Fruit fly (Drosophila melanogaster) whole organism, wandering third instar larva: ENCODE results near the gene HemK2.

Experiments
- CG32264 ChIP-seq: fragments of 200-800 bp; sonication (Bioruptor generic); optimal IDR thresholded peaks from 2 replicates; lab custom pipeline; 2016; ENCODE audit warnings: missing biosample characterization, missing genetic modification characterization
- CG9705 ChIP-seq: fragments of 200-800 bp; sonication (Bioruptor generic); optimal IDR thresholded peaks from 2 replicates; lab custom pipeline; 2018; ENCODE audit warnings: missing biosample characterization, mild to moderate bottlenecking, missing genetic modification characterization
- CrebA ChIP-seq: fragments of 200-800 bp; sonication (Bioruptor generic); optimal IDR thresholded peaks from 2 replicates; lab custom pipeline; 2016; ENCODE audit warnings: missing biosample characterization, mild to moderate bottlenecking, missing genetic modification characterization, borderline replicate concordance
- Dfd ChIP-seq: fragments of >200 bp; optimal IDR thresholded peaks from 2 replicates; lab custom pipeline; 2017; ENCODE audit warnings: missing biosample characterization, missing genetic modification characterization
- Dif ChIP-seq: fragments of 200-275, 200-300 bp; sonication (Bioruptor generic); optimal IDR thresholded peaks from 2 replicates; lab custom pipeline; 2018; ENCODE audit warnings: missing biosample characterization, missing genetic modification characterization; ENCODE audit not compliant: partially characterized antibody
- GATAd ChIP-seq: sonication (Bioruptor generic); optimal IDR thresholded peaks from 2 replicates; lab custom pipeline; 2016; ENCODE audit warnings: missing biosample characterization, missing genetic modification characterization
- HLH106 ChIP-seq: fragments of 200-800 bp; optimal IDR thresholded peaks from 3 replicates; lab custom pipeline; 2019; ENCODE audit warnings: missing biosample characterization, mild to moderate bottlenecking, missing genetic modification characterization, moderate library complexity
- Hnf4 ChIP-seq: fragments of 200-800 bp; sonication (Bioruptor generic); optimal IDR thresholded peaks from 2 replicates; lab custom pipeline; 2016; ENCODE audit warnings: missing biosample characterization, mild to moderate bottlenecking, missing genetic modification characterization
- Hr78 ChIP-seq: fragments of >200 bp; optimal IDR thresholded peaks from 2 replicates; lab custom pipeline; 2017; ENCODE audit warnings: missing biosample characterization, missing genetic modification characterization
- Hr83 ChIP-seq: fragments of 200-300 bp; sonication (Bioruptor generic); optimal IDR thresholded peaks from 2 replicates; lab custom pipeline; 2016; ENCODE audit warnings: missing biosample characterization, mild to moderate bottlenecking, missing genetic modification characterization, moderate library complexity; ENCODE audit not compliant: poor library complexity, severe bottlenecking
- Jra ChIP-seq: sonication (Bioruptor generic); optimal IDR thresholded peaks from 2 replicates; lab custom pipeline; 2016; ENCODE audit warnings: missing biosample characterization, missing genetic modification characterization
- Mio ChIP-seq: sonication (Bioruptor generic); optimal IDR thresholded peaks from 2 replicates; lab custom pipeline; 2016; ENCODE audit warnings: missing biosample characterization, missing genetic modification characterization
- Myc ChIP-seq: fragments of >200 bp; optimal IDR thresholded peaks from 2 replicates; lab custom pipeline; 2017
- N ChIP-seq: fragments of >200 bp; optimal IDR thresholded peaks from 2 replicates; lab custom pipeline; 2018; ENCODE audit warnings: missing biosample characterization, missing external identifiers, missing genetic modification characterization
- OdsH ChIP-seq: fragments of 200-800 bp; sonication (Bioruptor generic); optimal IDR thresholded peaks from 2 replicates; lab custom pipeline; 2016; ENCODE audit warnings: missing biosample characterization, mild to moderate bottlenecking, missing genetic modification characterization
- Rel ChIP-seq, 2 experiments: fragments of 200-800 bp; sonication (Bioruptor generic) in 1 of 2; optimal IDR thresholded peaks; 2 replicates in 1 of 2; 3 replicates in 1 of 2; lab custom pipeline; 2016 to 2019; ENCODE audit warnings: mild to moderate bottlenecking in 2 of 2, missing biosample characterization in 2 of 2, missing genetic modification characterization in 2 of 2, moderate library complexity in 1 of 2
- Sp1 ChIP-seq: fragments of 200-800 bp; sonication (Bioruptor generic); optimal IDR thresholded peaks from 3 replicates; lab custom pipeline; 2019; ENCODE audit warnings: missing biosample characterization, mild to moderate bottlenecking, missing genetic modification characterization, moderate library complexity
- br ChIP-seq: fragments of 200-800 bp; sonication (Bioruptor generic); optimal IDR thresholded peaks from 2 replicates; lab custom pipeline; 2016; ENCODE audit warnings: missing biosample characterization, missing genetic modification characterization
- dmrt93B ChIP-seq: fragments of 200-800 bp; sonication (Bioruptor generic); optimal IDR thresholded peaks from 2 replicates; lab custom pipeline; 2018; ENCODE audit warnings: missing biosample characterization, mild to moderate bottlenecking, missing genetic modification characterization
- dsf ChIP-seq: sonication (Bioruptor generic); optimal IDR thresholded peaks from 2 replicates; lab custom pipeline; 2016; ENCODE audit warnings: missing biosample characterization, missing genetic modification characterization, borderline replicate concordance
- ey ChIP-seq: fragments of 200-800 bp; sonication (Bioruptor generic); optimal IDR thresholded peaks from 2 replicates; lab custom pipeline; 2016; ENCODE audit warnings: missing biosample characterization, missing genetic modification characterization
- foxo ChIP-seq, 2 experiments: fragments of 200-800 bp; sonication (Bioruptor generic); optimal IDR thresholded peaks; 2 replicates in 1 of 2; 3 replicates in 1 of 2; lab custom pipeline; 2016 to 2017; ENCODE audit warnings: missing biosample characterization in 2 of 2, missing genetic modification characterization in 2 of 2
- fru ChIP-seq: fragments of 200-800 bp; sonication (Bioruptor generic); optimal IDR thresholded peaks from 3 replicates; lab custom pipeline; 2016; ENCODE audit warnings: missing biosample characterization, mild to moderate bottlenecking, missing genetic modification characterization
- h ChIP-seq: fragments of 200-800 bp; sonication (Bioruptor generic); optimal IDR thresholded peaks from 3 replicates; lab custom pipeline; 2016; ENCODE audit warnings: missing biosample characterization, mild to moderate bottlenecking, missing genetic modification characterization
- jim ChIP-seq: fragments of 175-275, 200-325 bp; sonication (Bioruptor generic); optimal IDR thresholded peaks from 2 replicates; lab custom pipeline; 2016; ENCODE audit warnings: missing biosample characterization, mild to moderate bottlenecking, missing genetic modification characterization
- lola ChIP-seq: fragments of >200 bp; optimal IDR thresholded peaks from 2 replicates; lab custom pipeline; 2017; ENCODE audit warnings: missing biosample characterization, missing genetic modification characterization
- psq ChIP-seq: fragments of 200-800 bp; sonication (Bioruptor generic); optimal IDR thresholded peaks from 3 replicates; lab custom pipeline; 2017; ENCODE audit warnings: missing biosample characterization, mild to moderate bottlenecking, missing genetic modification characterization, moderate library complexity
- rgr ChIP-seq: fragments of 200-800 bp; sonication (Bioruptor generic); optimal IDR thresholded peaks from 3 replicates; lab custom pipeline; 2016; ENCODE audit warnings: missing biosample characterization, mild to moderate bottlenecking, missing genetic modification characterization
- sage ChIP-seq: fragments of 200-800 bp; sonication (Bioruptor generic); optimal IDR thresholded peaks from 2 replicates; lab custom pipeline; 2016; ENCODE audit warnings: missing biosample characterization, mild to moderate bottlenecking, missing genetic modification characterization
- sv ChIP-seq: fragments of 200-800 bp; sonication (Bioruptor generic); optimal IDR thresholded peaks from 3 replicates; lab custom pipeline; 2016; ENCODE audit warnings: missing biosample characterization, missing genetic modification characterization
- tai ChIP-seq: sonication (Bioruptor generic); optimal IDR thresholded peaks from 2 replicates; lab custom pipeline; 2016; ENCODE audit warnings: missing biosample characterization, missing genetic modification characterization
- usp ChIP-seq: fragments of >200 bp; optimal IDR thresholded peaks from 2 replicates; lab custom pipeline; 2017; ENCODE audit warnings: missing biosample characterization, missing genetic modification characterization
- woc ChIP-seq: sonication (Bioruptor generic); optimal IDR thresholded peaks from 2 replicates; lab custom pipeline; 2016; ENCODE audit warnings: missing biosample characterization, mild to moderate bottlenecking, missing genetic modification characterization

Gene HemK2

dm6 chr2L:2765659-2766373 is 6.3 kb upstream of the HemK2 start, which contains the start of the genes Snx21 and aph-1:
TSS of gene Snx21 (minus strand) at chr2L:2765665.
TSS of gene aph-1 (plus strand) at chr2L:2766233.
- peak; percentile 85 for TF ChIP-seq psq (GFP tag; lab: Kevin White, UChicago)
- no peak for TF ChIP-seq usp (GFP tag; lab: Kevin White, UChicago)
- TF ChIP-seq Sp1 = peak; percentile 93
- no peak for TF ChIP-seq GATAd (GFP tag; lab: Kevin White, UChicago)
- peak; percentile 87 for TF ChIP-seq Hnf4
- TF ChIP-seq woc (GFP tag; lab: Kevin White, UChicago) = peak; percentile 98
- peak; percentile 94 for TF ChIP-seq HLH106 (tag; lab: Kevin White, UChicago)
- peak; percentile 90 for TF ChIP-seq ey (GFP tag; lab: Kevin White, UChicago)
- TF ChIP-seq fru (GFP tag; lab: Kevin White, UChicago) = peak; percentile 90
- no peak for TF ChIP-seq lola (GFP tag; lab: Kevin White, UChicago)
- TF ChIP-seq CrebA (GFP tag; lab: Kevin White, UChicago) = no peak
- peak; percentile 66 for TF ChIP-seq Hr83 (GFP tag; lab: Kevin White, UChicago)
- TF ChIP-seq sage (GFP tag; lab: Kevin White, UChicago) = no peak
- peak; percentile 87 for TF ChIP-seq br
- peak; percentile 89 for TF ChIP-seq CG9705 (GFP tag; lab: Kevin White, UChicago)
- peak in 1 of 2 experiments; percentile 93 for TF ChIP-seq foxo (GFP tag; optimal IDR thresholded peaks at IDR 0.05; lab: Kevin White, UChicago)
- peak; percentile 91 for TF ChIP-seq Rel (GFP tag; optimal IDR thresholded peaks at IDR 0.05; lab: Kevin White, UChicago)
- peak; percentile 89 for TF ChIP-seq Rel (tag; optimal IDR thresholded peaks at IDR 0.05; lab: Kevin White, UChicago)
- peak; percentile 16 for TF ChIP-seq jim (GFP tag; lab: Kevin White, UChicago)
- TF ChIP-seq Dfd (GFP tag; lab: Kevin White, UChicago) = no peak
- TF ChIP-seq dsf = peak; percentile 67
- TF ChIP-seq Mio (GFP tag; lab: Kevin White, UChicago) = peak; percentile 56
- peak; percentile 66 for TF ChIP-seq CG32264 (GFP tag; lab: Kevin White, UChicago)
- peak; percentile 91 for TF ChIP-seq rgr (GFP tag; lab: Kevin White, UChicago)
- peak; percentile 69 for TF ChIP-seq Jra (GFP tag; lab: Kevin White, UChicago)
- TF ChIP-seq N (GFP tag; lab: Kevin White, UChicago) = no peak
- TF ChIP-seq OdsH (GFP tag; lab: Kevin White, UChicago) = peak; percentile 89
- TF ChIP-seq sv (GFP tag; lab: Kevin White, UChicago) = peak; percentile 83
- peak; percentile 34 for TF ChIP-seq Myc (lab: Kevin White, UChicago)
- peak; percentile 88 for TF ChIP-seq h (GFP tag; lab: Kevin White, UChicago)
- peak; percentile 82 for TF ChIP-seq dmrt93B (GFP tag; lab: Kevin White, UChicago)

dm6 chr2L:2760288-2760687 is 811 bp upstream of the HemK2 start:
- no peak for TF ChIP-seq dsf
- no peak for TF ChIP-seq Hr78 (GFP tag; lab: Kevin White, UChicago)
- no peak for TF ChIP-seq CG9705 (GFP tag; lab: Kevin White, UChicago)
- TF ChIP-seq psq (GFP tag; lab: Kevin White, UChicago) = no peak
- TF ChIP-seq sv (GFP tag; lab: Kevin White, UChicago) = no peak
- no peak for TF ChIP-seq sage (GFP tag; lab: Kevin White, UChicago)
- TF ChIP-seq CrebA (GFP tag; lab: Kevin White, UChicago) = no peak
- no peak for TF ChIP-seq Mio (GFP tag; lab: Kevin White, UChicago)
- TF ChIP-seq usp (GFP tag; lab: Kevin White, UChicago) = no peak
- no peak for TF ChIP-seq Dfd (GFP tag; lab: Kevin White, UChicago)

dm6 chr2L:2757930-2758556 is 1.4 kb downstream of the HemK2 start:
- TF ChIP-seq usp (GFP tag; lab: Kevin White, UChicago) (no peak), foxo (GFP tag; optimal IDR thresholded peaks at IDR 0.05; lab: Kevin White, UChicago) (no peak), tai (GFP tag; lab: Kevin White, UChicago) (no peak), Dif (GFP tag; lab: Kevin White, UChicago) (no peak), CG9705 (GFP tag; lab: Kevin White, UChicago) (no peak), CrebA (GFP tag; lab: Kevin White, UChicago) (no peak), jim (GFP tag; lab: Kevin White, UChicago) (no peak), h (GFP tag; lab: Kevin White, UChicago) (no peak), N (GFP tag; lab: Kevin White, UChicago) (no peak)
